Comparison of ENCODE assay signal across 3 worm cellular contexts in genomic region chrIII:11510826-11511225, ce11.
A peak's percentile ranks its signal among the peaks of the same experiment; 100 is the strongest.
TF ChIP-seq lines count a peak whose summit lies in the region.

No protein-coding gene starts in this region.

TF ChIP-seq in whole organism, L1 larva, 84 proteins besides CTCF, POLR2A, EP300 and RAD21:
- TF ChIP-seq efl-1 (optimal IDR thresholded peaks at IDR 0.05; lab: Kevin White, UChicago) (no peak), efl-1 (GFP tag; optimal IDR thresholded peaks at IDR 0.05 in 1 of 2; lab: Kevin White, UChicago) (peak in 1 of 2 experiments; percentile 57), mab-9 (GFP tag; IDR thresholded peaks at IDR 0.05; lab: Robert Waterston, UW) (no peak), ceh-8 (GFP tag; optimal IDR thresholded peaks at IDR 0.05; lab: Kevin White, UChicago) (peak; percentile 19)
TF ChIP-seq in whole organism, L1 larva: peak in this region for 2.

TF ChIP-seq in whole organism, L4 larva, 104 proteins besides CTCF, POLR2A, EP300 and RAD21:
- TF ChIP-seq tra-1 (GFP tag; IDR thresholded peaks at IDR 0.05; lab: Robert Waterston, UW) (no peak), skn-1 (tag; optimal IDR thresholded peaks at IDR 0.05; lab: Kevin White, UChicago) (no peak), set-16 (GFP tag; IDR thresholded peaks at IDR 0.05; lab: Robert Waterston, UW) (peak; percentile 91), egl-43 (GFP tag; IDR thresholded peaks at IDR 0.05; lab: Robert Waterston, UW) (0 out of 2 replicates have a peak, but pooled peaks have one; percentile 18), ZK337.2 (GFP tag; IDR thresholded peaks at IDR 0.05; lab: Robert Waterston, UW) (no peak)

TF ChIP-seq in whole organism, young adult, 124 proteins besides CTCF, POLR2A, EP300 and RAD21:
- no peak for TF ChIP-seq nfya-1 (tag; optimal IDR thresholded peaks at IDR 0.05; lab: Kevin White, UChicago; ENCODE audit: borderline replicate concordance, insufficient read depth)
- peak; percentile 78 for TF ChIP-seq zfh-2 (GFP tag; conservative IDR thresholded peaks at IDR 0.05; lab: Robert Waterston, UW)
- peak; percentile 75; the same call in 1 of the 2 replicates for TF ChIP-seq egrh-3 (GFP tag; IDR thresholded peaks at IDR 0.05; lab: Robert Waterston, UW)
- no peak for TF ChIP-seq F57C9.4 (tag; optimal IDR thresholded peaks at IDR 0.05; lab: Kevin White, UChicago)
- no peak for TF ChIP-seq nfya-2 (GFP tag; IDR thresholded peaks at IDR 0.05; lab: Robert Waterston, UW)
